Fruit fly (Drosophila melanogaster) whole organism, prepupa: ENCODE measurements around the gene eIF3d2.

Experiments used
- CG10631 ChIP-seq: fragments of 200-800 bp; sonication (Bioruptor generic); optimal IDR thresholded peaks from 2 replicates; lab custom pipeline; 2016; ENCODE audit warnings: missing biosample characterization, missing genetic modification characterization
- CG11294 ChIP-seq: fragments of 200-800 bp; sonication (Bioruptor generic); IDR thresholded peaks from 2 replicates; pipeline ENCODE4 v1.3.6; 2022; ENCODE audit warnings: missing biosample characterization, missing genetic modification characterization
- CG11762 ChIP-seq: fragments of 200-800 bp; sonication (Bioruptor generic); optimal IDR thresholded peaks from 3 replicates; lab custom pipeline; 2016; ENCODE audit warnings: missing biosample characterization, missing genetic modification characterization; ENCODE audit not compliant: insufficient read depth
- CG11902 ChIP-seq: fragments of 200-800 bp; sonication (Bioruptor generic); optimal IDR thresholded peaks from 3 replicates; lab custom pipeline; 2016; ENCODE audit warnings: missing biosample characterization, missing genetic modification characterization
- CG15336 ChIP-seq: fragments of 200-800 bp; sonication (Bioruptor generic); IDR thresholded peaks from 2 replicates; pipeline ENCODE4 v1.3.6; 2022; ENCODE audit warnings: missing biosample characterization, missing genetic modification characterization
- CG1621 ChIP-seq: fragments of 200-800 bp; sonication (Bioruptor generic); optimal IDR thresholded peaks from 3 replicates; lab custom pipeline; 2018; ENCODE audit warnings: missing biosample characterization, mild to moderate bottlenecking, missing genetic modification characterization
- CG3032 ChIP-seq: fragments of 200-800 bp; optimal IDR thresholded peaks from 2 replicates; lab custom pipeline; 2019; ENCODE audit warnings: missing biosample characterization, mild to moderate bottlenecking, missing genetic modification characterization, moderate library complexity
- CG32006 ChIP-seq: fragments of 200-800 bp; sonication (Bioruptor generic); optimal IDR thresholded peaks from 3 replicates; lab custom pipeline; 2017; ENCODE audit warnings: missing biosample characterization, mild to moderate bottlenecking, missing genetic modification characterization
- CG3919 ChIP-seq: fragments of 200-800 bp; sonication (Bioruptor generic); optimal IDR thresholded peaks from 3 replicates; lab custom pipeline; 2016; ENCODE audit warnings: missing biosample characterization, missing genetic modification characterization
- CG6163 ChIP-seq: fragments of 200-800 bp; sonication (Bioruptor generic); IDR thresholded peaks from 3 replicates; pipeline ENCODE4 v1.3.6; 2022; ENCODE audit warnings: missing biosample characterization, missing genetic modification characterization
- CG6276 ChIP-seq: fragments of 200-800 bp; sonication (Bioruptor generic); optimal IDR thresholded peaks from 2 replicates; lab custom pipeline; 2017; ENCODE audit warnings: missing biosample characterization, mild to moderate bottlenecking, missing genetic modification characterization
- CG6792 ChIP-seq: fragments of 200-800 bp; sonication (Bioruptor generic); optimal IDR thresholded peaks from 3 replicates; lab custom pipeline; 2016; ENCODE audit warnings: missing biosample characterization, missing genetic modification characterization
- CG7368 ChIP-seq: fragments of 200-800 bp; sonication (Bioruptor generic); optimal IDR thresholded peaks from 3 replicates; lab custom pipeline; 2016; ENCODE audit warnings: missing biosample characterization, missing genetic modification characterization
- CG8119 ChIP-seq: fragments of 200-800 bp; sonication (Bioruptor generic); IDR thresholded peaks from 3 replicates; pipeline ENCODE4 v1.3.6; 2022; ENCODE audit warnings: missing biosample characterization, missing genetic modification characterization
- CG8319 ChIP-seq: fragments of 200-800 bp; sonication (Bioruptor generic); optimal IDR thresholded peaks from 3 replicates; lab custom pipeline; 2016; ENCODE audit warnings: missing biosample characterization, missing genetic modification characterization
- CG8632 ChIP-seq: fragments of 200-800 bp; sonication (Bioruptor generic); optimal IDR thresholded peaks from 3 replicates; lab custom pipeline; 2016; ENCODE audit warnings: missing biosample characterization, missing genetic modification characterization
- CG9139 ChIP-seq: fragments of 200-800 bp; sonication (Bioruptor generic); optimal IDR thresholded peaks from 3 replicates; lab custom pipeline; 2017; ENCODE audit warnings: missing biosample characterization, mild to moderate bottlenecking, missing genetic modification characterization
- Gug ChIP-seq: fragments of 200-800 bp; sonication (Bioruptor generic); IDR thresholded peaks from 2 replicates; pipeline ENCODE4 v1.3.6; 2022; ENCODE audit warnings: missing biosample characterization, missing genetic modification characterization
- Lpt ChIP-seq: fragments of 200-800 bp; sonication (Bioruptor generic); optimal IDR thresholded peaks from 3 replicates; lab custom pipeline; 2016; ENCODE audit warnings: missing biosample characterization, missing genetic modification characterization
- Met ChIP-seq: fragments of 200-800 bp; sonication (Bioruptor generic); optimal IDR thresholded peaks from 3 replicates; lab custom pipeline; 2016; ENCODE audit warnings: missing biosample characterization, missing genetic modification characterization
- Smox ChIP-seq: fragments of 200-800 bp; sonication (Bioruptor generic); optimal IDR thresholded peaks from 3 replicates; lab custom pipeline; 2016; ENCODE audit warnings: missing biosample characterization, missing genetic modification characterization
- Sox102F ChIP-seq: fragments of 200-800 bp; sonication (Bioruptor generic); optimal IDR thresholded peaks from 2 replicates; lab custom pipeline; 2016; ENCODE audit warnings: missing biosample characterization, mild to moderate bottlenecking, missing genetic modification characterization
- Sox14 ChIP-seq: fragments of 200-800 bp; sonication (Bioruptor generic); optimal IDR thresholded peaks from 3 replicates; lab custom pipeline; 2016; ENCODE audit warnings: missing biosample characterization, missing genetic modification characterization
- Sox15 ChIP-seq: fragments of 200-800 bp; sonication (Bioruptor generic); optimal IDR thresholded peaks from 3 replicates; lab custom pipeline; 2016; ENCODE audit warnings: missing biosample characterization, missing genetic modification characterization
- acj6 ChIP-seq: fragments of 200-800 bp; sonication (Bioruptor generic); optimal IDR thresholded peaks from 3 replicates; lab custom pipeline; 2016; ENCODE audit warnings: missing biosample characterization, missing genetic modification characterization
- cyc ChIP-seq: fragments of 200-800 bp; sonication (Bioruptor generic); optimal IDR thresholded peaks from 3 replicates; lab custom pipeline; 2016; ENCODE audit warnings: missing biosample characterization, missing genetic modification characterization
- eg ChIP-seq: fragments of 200-800 bp; sonication (Bioruptor generic); IDR thresholded peaks from 3 replicates; pipeline ENCODE4 v1.3.6; 2022; ENCODE audit warnings: missing biosample characterization, missing genetic modification characterization
- fd85E ChIP-seq: fragments of 200-800 bp; sonication (Bioruptor generic); optimal IDR thresholded peaks from 3 replicates; lab custom pipeline; 2016; ENCODE audit warnings: missing biosample characterization, missing genetic modification characterization
- fkh ChIP-seq: fragments of 200-800 bp; sonication (Bioruptor generic); optimal IDR thresholded peaks from 3 replicates; lab custom pipeline; 2017; ENCODE audit warnings: missing biosample characterization, mild to moderate bottlenecking, missing genetic modification characterization, moderate library complexity
- net ChIP-seq: fragments of 200-800 bp; sonication (Bioruptor generic); optimal IDR thresholded peaks from 3 replicates; lab custom pipeline; 2016; ENCODE audit warnings: missing biosample characterization, missing genetic modification characterization
- spab ChIP-seq: fragments of 200-800 bp; sonication (Bioruptor generic); optimal IDR thresholded peaks from 2 replicates; lab custom pipeline; 2017; ENCODE audit warnings: missing biosample characterization, mild to moderate bottlenecking, missing genetic modification characterization, missing genetic modification reagents
- svp ChIP-seq: fragments of 200-800 bp; sonication (Bioruptor generic); peaks from one replicate; lab custom pipeline; 2016; ENCODE audit warnings: missing biosample characterization, missing genetic modification characterization
- vri ChIP-seq: fragments of 200-800 bp; sonication (Bioruptor generic); optimal IDR thresholded peaks from 3 replicates; lab custom pipeline; 2016; ENCODE audit warnings: missing biosample characterization, mild to moderate bottlenecking, missing genetic modification characterization

The eIF3d2 gene

DNA sequence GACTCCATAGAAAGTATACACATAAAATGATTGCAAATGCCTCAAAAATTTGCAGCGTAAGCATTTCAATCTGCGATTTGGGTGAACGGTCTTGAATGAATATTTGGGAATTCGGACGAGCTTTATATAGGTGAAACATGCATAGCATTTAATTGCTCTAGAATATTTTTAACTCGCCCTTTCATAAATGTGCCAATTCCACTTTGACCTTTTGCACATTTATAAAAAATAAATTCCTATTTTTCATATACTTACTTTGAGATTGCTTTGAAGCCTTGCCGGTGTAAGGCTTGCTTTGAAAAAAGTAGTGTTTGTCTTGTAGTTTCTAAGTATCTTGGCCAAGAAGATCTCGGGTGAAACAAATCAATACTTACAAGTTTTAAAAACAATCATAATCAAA is 39.8 kb upstream of the eIF3d2 start, which contains the start of gene Cyp313a5:
Cyp313a5 (minus strand) TSS at position 101 of the 400 bp plus-strand sequence.
- TF ChIP-seq fd85E (GFP tag; lab: Kevin White, UChicago), result no peak
- no peak for TF ChIP-seq CG32006 (GFP tag; lab: Kevin White, UChicago)
- TF ChIP-seq CG6792 (GFP tag; lab: Kevin White, UChicago), result no peak
- TF ChIP-seq CG7368, result no peak
- no peak for TF ChIP-seq acj6
- TF ChIP-seq CG3919 (GFP tag; lab: Kevin White, UChicago), result no peak
- TF ChIP-seq eg, result no peak
- no peak for TF ChIP-seq fkh
- TF ChIP-seq, all 60 proteins: peak for 0

dm6 chr3R:12232629-12233028 is 37.8 kb upstream of the eIF3d2 start, which contains the start of gene Pglym87:
Pglym87 (minus strand) TSS chr3R:12232729.
- TF ChIP-seq net (no peak), spab (GFP tag; lab: Kevin White, UChicago) (no peak), CG11294 (GFP tag; lab: Robert Waterston, UW) (no peak), CG8632 (GFP tag; lab: Kevin White, UChicago) (no peak), CG32006 (GFP tag; lab: Kevin White, UChicago) (no peak), CG15336 (GFP tag; lab: Robert Waterston, UW) (no peak), CG3032 (tag; lab: Kevin White, UChicago) (no peak)

dm6 chr3R:12229113-12229512 is 34.3 kb upstream of the eIF3d2 start, which contains the start of gene CG3916:
CG3916 (plus strand) TSS chr3R:12229413.
- TF ChIP-seq svp (GFP tag; lab: Kevin White, UChicago) (peak; percentile 48), CG8319 (GFP tag; lab: Kevin White, UChicago) (no peak)
- TF ChIP-seq, all 60 proteins: peak for 1

DNA sequence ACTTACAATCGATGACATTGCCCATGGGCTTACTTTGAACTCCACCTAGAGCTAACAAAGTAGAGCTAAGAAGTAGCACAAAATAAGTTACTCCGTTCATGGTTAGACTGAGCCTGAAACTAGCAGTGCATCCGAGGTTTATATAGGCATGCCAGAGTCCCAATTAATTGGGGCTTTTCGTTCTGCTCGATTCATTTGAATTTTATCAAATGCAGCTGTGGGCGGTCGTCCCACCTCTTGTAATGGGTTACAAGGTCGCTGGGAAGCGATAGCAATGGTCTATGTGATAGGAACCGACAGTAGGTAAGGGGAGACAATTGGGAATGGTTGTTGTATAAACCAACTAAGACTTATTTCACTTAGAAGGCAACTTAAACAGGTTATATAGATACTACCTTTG is 31.4 kb upstream of the eIF3d2 start, which contains the start of gene CG12256:
CG12256 (minus strand) TSS at position 101 of the 400 bp plus-strand sequence.
- no peak for TF ChIP-seq Sox102F (GFP tag; lab: Kevin White, UChicago)
- no peak for TF ChIP-seq CG11902
- peak; percentile 34 for TF ChIP-seq svp (GFP tag; lab: Kevin White, UChicago)
- no peak for TF ChIP-seq Lpt
- no peak for TF ChIP-seq CG1621

- TF ChIP-seq CG10631 (GFP tag; lab: Kevin White, UChicago), result no peak
- no peak for TF ChIP-seq CG15336 (GFP tag; lab: Robert Waterston, UW)
- no peak for TF ChIP-seq CG6163 (GFP tag; lab: Robert Waterston, UW)
- TF ChIP-seq CG11762 (GFP tag; lab: Kevin White, UChicago), result no peak
- no peak for TF ChIP-seq CG8119 (GFP tag; lab: Robert Waterston, UW)
- no peak for TF ChIP-seq CG1621
- TF ChIP-seq vri (GFP tag; lab: Kevin White, UChicago), result no peak
- TF ChIP-seq CG6792 (GFP tag; lab: Kevin White, UChicago), result no peak
- no peak for TF ChIP-seq Sox15
- no peak for TF ChIP-seq CG3919 (GFP tag; lab: Kevin White, UChicago)
- no peak for TF ChIP-seq Sox14 (GFP tag; lab: Kevin White, UChicago)
- no peak for TF ChIP-seq eg
- no peak for TF ChIP-seq Smox (GFP tag; lab: Kevin White, UChicago)
- no peak for TF ChIP-seq svp (GFP tag; lab: Kevin White, UChicago)
- no peak for TF ChIP-seq cyc
- TF ChIP-seq acj6, result no peak
- no peak for TF ChIP-seq CG8632 (GFP tag; lab: Kevin White, UChicago)
- no peak for TF ChIP-seq CG9139 (GFP tag; lab: Kevin White, UChicago)
Observed at dm6 chr3R:12224919-12225318, 30.1 kb upstream of the eIF3d2 start, which contains the start of gene CG17404. CG17404 (minus strand) TSS chr3R:12225019.

DNA sequence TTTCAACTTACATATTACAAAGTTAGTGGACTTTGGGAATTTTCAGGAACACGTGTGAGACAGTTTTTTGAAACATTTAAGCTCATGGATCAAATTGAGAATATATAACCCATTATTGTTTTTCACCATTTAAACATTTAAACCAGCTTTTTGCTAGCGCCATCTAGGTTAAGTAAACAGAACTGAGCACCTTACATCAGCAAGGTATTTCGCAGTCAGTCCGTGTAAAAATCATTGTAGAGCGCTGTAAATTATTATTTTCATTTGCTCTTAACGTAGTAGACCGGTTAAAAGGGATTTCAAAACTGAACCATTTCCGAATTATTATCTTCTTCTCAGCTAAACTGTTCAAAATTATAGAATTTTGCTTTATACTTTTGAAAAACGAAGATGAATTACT is 27.3 kb upstream of the eIF3d2 start, which contains the start of gene Rsbp15:
Rsbp15 (plus strand) TSS at position 295 of the 400 bp plus-strand sequence.
- TF ChIP-seq Gug (no peak), Met (GFP tag; lab: Kevin White, UChicago) (no peak), CG32006 (GFP tag; lab: Kevin White, UChicago) (no peak), CG6276 (no peak)
- TF ChIP-seq, all 60 proteins: peak for 0
